Fruit fly (Drosophila melanogaster) S2 (cell line): ENCODE measurements around the gene CG4914.

Source experiments
- CG8478 ChIP-seq: fragments of >200 bp; optimal IDR thresholded peaks from 2 replicates; lab custom pipeline; 2018
- CTCF ChIP-seq, 2 experiments: fragments of >200 bp; optimal IDR thresholded peaks; 2 replicates each; lab custom pipeline; 2018

dm6 chr3L:14712799-14713198 is 34.9 kb upstream of the CG4914 start:
- no peak for TF ChIP-seq CG8478 (lab: Kevin White, UChicago)
- TF ChIP-seq CTCF (optimal IDR thresholded peaks at IDR 0.05; lab: Kevin White, UChicago), result no peak
